Worm (Caenorhabditis elegans) whole organism, L4/young adult: ENCODE results near the gene pix-1.

Experiments used
- W03F9.2 ChIP-seq: fragments of 150-350 bp; optimal IDR thresholded peaks from 2 replicates; lab custom pipeline; 2014; ENCODE audit warnings: missing biosample characterization, missing genetic modification characterization
- dao-5 ChIP-seq: sonication (generic microtip); optimal IDR thresholded peaks from 2 replicates; lab custom pipeline; 2016; ENCODE audit warnings: missing genotype, missing genetic modification characterization, moderate library complexity, missing compliant biosample characterization

DNA sequence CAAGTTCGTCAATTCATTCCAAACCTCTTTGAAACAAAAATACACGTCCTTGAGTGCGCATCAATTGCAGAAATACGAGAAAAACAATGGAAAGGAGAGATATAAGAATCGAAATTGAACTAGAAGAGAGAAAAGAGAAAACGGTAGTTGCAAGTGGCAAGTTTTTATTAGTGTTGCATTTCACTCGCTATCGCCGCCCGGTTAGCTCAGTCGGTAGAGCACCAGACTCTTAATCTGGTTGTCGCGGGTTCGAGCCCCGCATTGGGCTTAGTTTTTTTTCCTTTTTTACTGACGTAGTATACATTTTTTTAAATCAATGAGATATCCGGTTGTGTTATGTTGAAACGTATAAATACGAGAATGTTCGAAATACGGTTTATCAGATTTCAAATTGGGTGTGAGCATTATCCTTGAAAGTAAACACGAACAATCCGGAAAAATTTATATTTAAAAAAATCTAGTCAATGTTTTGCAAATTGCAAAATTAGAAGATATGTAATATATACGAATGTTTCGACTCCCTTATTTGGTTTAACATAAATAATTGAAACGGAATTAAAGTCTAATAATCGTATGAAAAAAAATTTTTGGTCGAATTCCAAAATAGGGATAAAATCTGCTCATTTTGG, 54.5 kb downstream of the pix-1 start:
- no peak for TF ChIP-seq W03F9.2 (tag; lab: Kevin White, UChicago)
- TF ChIP-seq dao-5 (tag; lab: Kevin White, UChicago) = no peak
